Worm (Caenorhabditis elegans): ENCODE data around the gene F02E11.2.

DNA sequence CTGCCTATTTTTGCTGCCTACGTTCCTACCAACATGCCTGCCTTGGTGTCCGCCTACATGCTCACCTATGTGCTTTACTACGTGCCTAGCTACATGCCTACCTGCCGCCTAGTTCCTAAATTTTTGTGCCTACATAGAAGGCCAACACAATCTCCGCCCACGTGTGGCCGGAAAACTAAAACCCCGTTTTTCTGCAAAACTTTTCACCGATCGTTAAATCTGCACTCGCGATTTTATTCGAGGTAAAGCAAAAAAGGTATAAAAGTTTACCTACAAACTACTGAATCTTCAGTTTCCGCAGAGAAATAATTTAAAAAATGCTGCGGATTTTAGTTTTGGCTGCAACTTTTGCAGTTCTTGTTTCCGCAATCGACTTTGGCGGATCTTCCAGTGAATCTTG, 13.2 kb upstream of the F02E11.2 start, which contains the start of gene clec-124:
- no peak for TF ChIP-seq cog-1 (tag; optimal IDR thresholded peaks at IDR 0.05)
- no peak for TF ChIP-seq tab-1 (GFP tag; IDR thresholded peaks at IDR 0.05)
- TF ChIP-seq klf-2 (GFP tag; conservative IDR thresholded peaks at IDR 0.05): no peak
